Worm (Caenorhabditis elegans): ENCODE data around the gene srx-47.

- no peak for TF ChIP-seq nhr-237 (tag; optimal IDR thresholded peaks at IDR 0.05)
- TF ChIP-seq egl-27 (tag; optimal IDR thresholded peaks at IDR 0.05): no peak
- no peak for TF ChIP-seq unc-62 (GFP tag; optimal IDR thresholded peaks at IDR 0.05)
- TF ChIP-seq lin-39 (tag; optimal IDR thresholded peaks at IDR 0.05): no peak
These were observed 42.2 kb downstream of the srx-47 start for ce11 chrV:9391959-9392358.

Measured in whole organism, L2 larva.